Worm (Caenorhabditis elegans) whole organism, L4 larva: ENCODE measurements around the gene H41C03.1.

Experiments used
- ama-1 ChIP-seq: fragments of 150-350 bp; optimal IDR thresholded peaks from 2 replicates; lab custom pipeline; 2014; ENCODE audit warnings: inconsistent platforms, mixed read lengths
- lir-3 ChIP-seq: sonication (generic microtip); optimal IDR thresholded peaks from 2 replicates; lab custom pipeline; 2016; ENCODE audit warnings: mild to moderate bottlenecking, missing genetic modification characterization, missing compliant biosample characterization
- mes-2 ChIP-seq: sonication (generic microtip); optimal IDR thresholded peaks from 2 replicates; lab custom pipeline; 2016; ENCODE audit warnings: missing genotype, mild to moderate bottlenecking, missing genetic modification characterization, missing compliant biosample characterization; ENCODE audit not compliant: poor library complexity, severe bottlenecking
- nhr-237 ChIP-seq: sonication (generic microtip); optimal IDR thresholded peaks from 2 replicates; lab custom pipeline; 2017; ENCODE audit warnings: missing biosample characterization, missing genetic modification characterization
- pha-4 ChIP-seq, 2 experiments: fragments of 150-350 bp in 1 of 2; fragments of 200-800 bp in 1 of 2; sonication (Bioruptor generic) in 1 of 2; IDR thresholded peaks in 1 of 2; optimal IDR thresholded peaks in 1 of 2; 2 replicates each; pipeline versions ENCODE4 v1.3.6 to Lab custom; 2014 to 2022; ENCODE audit warnings: missing genetic modification characterization in 2 of 2, missing genetic modification reagents in 2 of 2, missing biosample characterization in 1 of 2, missing compliant biosample characterization in 1 of 2
- zfp-3 ChIP-seq: fragments of 200-800 bp; sonication (Bioruptor generic); conservative IDR thresholded peaks from 2 replicates; pipeline ENCODE4 v1.3.6; 2022; ENCODE audit warnings: missing genetic modification reagents, missing genetic modification characterization, missing compliant biosample characterization

ce11 chrII:5892813-5893212, 38.6 kb downstream of the H41C03.1 start:
- TF ChIP-seq mes-2, result no peak
- TF ChIP-seq ama-1 (lab: Kevin White, UChicago), result no peak
- no peak for TF ChIP-seq lir-3
- TF ChIP-seq zfp-3 (GFP tag; lab: Robert Waterston, UW), result peak; percentile 82; the same call in 1 of the 2 replicates
- TF ChIP-seq nhr-237, result no peak
- TF ChIP-seq pha-4 (GFP tag; IDR thresholded peaks at IDR 0.05; lab: Robert Waterston, UW), result no peak
- TF ChIP-seq pha-4 (tag; optimal IDR thresholded peaks at IDR 0.05; lab: Kevin White, UChicago), result no peak
